Fruit fly (Drosophila melanogaster): Measurements from ENCODE around the gene Wdr81.
A peak's percentile ranks its signal among the peaks of the same experiment; 100 is the strongest.

The Wdr81 gene

DNA sequence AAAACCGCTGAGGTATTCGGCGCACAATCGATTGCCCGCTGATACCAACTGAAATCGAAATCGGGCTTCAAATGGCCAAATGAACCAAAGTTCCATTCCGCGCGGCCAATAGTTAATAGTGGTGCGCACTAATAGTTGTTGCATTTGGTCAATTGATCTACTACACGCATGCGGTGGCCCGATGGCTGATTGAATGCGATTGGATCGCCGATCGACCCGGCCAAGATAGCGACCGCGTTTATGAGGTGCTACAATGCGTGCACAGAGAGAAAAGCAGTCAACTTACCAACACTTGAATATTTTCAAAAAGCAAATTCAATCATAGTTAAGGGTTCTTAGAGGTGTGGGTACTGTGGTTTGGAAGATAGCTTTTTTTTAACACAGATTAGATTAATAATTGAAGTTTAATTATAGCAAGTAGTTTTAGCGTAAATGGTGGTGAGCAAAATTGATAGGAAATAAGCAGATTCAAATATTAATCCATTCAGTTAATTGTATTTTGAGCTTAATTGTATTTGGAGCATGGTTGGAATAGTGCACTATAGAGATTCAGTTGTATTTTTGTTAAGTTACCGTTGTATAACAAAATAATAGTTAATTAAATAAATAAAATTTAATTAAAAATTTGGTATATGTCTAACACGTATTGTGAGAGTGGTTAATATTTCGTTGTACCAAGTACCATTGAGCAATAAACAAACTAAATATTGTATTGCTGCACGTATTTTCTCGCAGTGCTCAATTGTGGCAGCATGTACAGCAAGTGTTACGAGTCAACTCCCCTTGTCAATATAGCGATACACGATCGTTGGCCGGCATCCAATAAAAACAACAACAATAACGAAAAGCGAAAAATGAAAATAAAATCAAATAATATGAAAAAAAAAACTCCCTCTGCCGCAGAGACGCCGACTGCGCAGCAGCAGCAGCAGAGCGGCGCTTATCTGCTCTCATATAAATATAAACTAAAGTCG, 6.0 kb upstream of the Wdr81 start (continued):
- TF ChIP-seq CG6272 (GFP tag; IDR thresholded peaks at IDR 0.05) (peak; percentile 24; the same call in 1 of the 2 replicates), HLHmδ (GFP tag; optimal IDR thresholded peaks at IDR 0.05) (no peak), tx (GFP tag; optimal IDR thresholded peaks at IDR 0.05) (peak; percentile 11), Atf-2 (GFP tag; optimal IDR thresholded peaks at IDR 0.05) (no peak), Nf-YA (GFP tag; IDR thresholded peaks at IDR 0.05) (no peak), CG32772 (GFP tag; IDR thresholded peaks at IDR 0.05) (peak; percentile 27), CHES-1-like (GFP tag; optimal IDR thresholded peaks at IDR 0.05) (peak; percentile 31), luna (GFP tag; optimal IDR thresholded peaks at IDR 0.05) (no peak), Opbp (GFP tag; IDR thresholded peaks at IDR 0.05; ENCODE audit: partially characterized antibody) (no peak), CG9437 (GFP tag; optimal IDR thresholded peaks at IDR 0.05) (peak; percentile 83), CG7357 (GFP tag; IDR thresholded peaks at IDR 0.05) (0 out of 3 replicates have a peak, but pooled peaks have one; percentile 27), CG8478 (optimal IDR thresholded peaks at IDR 0.05) (no peak), CG18262 (tag; optimal IDR thresholded peaks at IDR 0.05) (peak; percentile 79), bbx (GFP tag; IDR thresholded peaks at IDR 0.05; ENCODE audit: partially characterized antibody) (no peak), Spps (tag; optimal IDR thresholded peaks at IDR 0.05) (peak; percentile 24), CG18011 (GFP tag; optimal IDR thresholded peaks at IDR 0.05) (no peak), zen2 (GFP tag; IDR thresholded peaks at IDR 0.05; ENCODE audit: partially characterized antibody) (0 out of 3 replicates have a peak, but pooled peaks have one; percentile 29), Lpt (GFP tag; optimal IDR thresholded peaks at IDR 0.05) (no peak), CG30431 (GFP tag; optimal IDR thresholded peaks at IDR 0.05) (peak; percentile 60), Fer1 (GFP tag; optimal IDR thresholded peaks at IDR 0.05) (no peak), crp (GFP tag; optimal IDR thresholded peaks at IDR 0.05) (no peak), nau (GFP tag; optimal IDR thresholded peaks at IDR 0.05) (no peak), CrebB (tag; optimal IDR thresholded peaks at IDR 0.05) (no peak), Oaz (GFP tag; IDR thresholded peaks at IDR 0.05) (no peak), B-H1 (GFP tag; IDR thresholded peaks at IDR 0.05) (peak; percentile 20; the same call in 1 of the 3 replicates), unc-4 (GFP tag; IDR thresholded peaks at IDR 0.05; ENCODE audit: partially characterized antibody) (no peak; the same call in 1 of the 2 replicates), zfh2 (GFP tag; optimal IDR thresholded peaks at IDR 0.05) (no peak), Poxn (GFP tag; IDR thresholded peaks at IDR 0.05) (no peak), jing (GFP tag; optimal IDR thresholded peaks at IDR 0.05) (no peak), Dip3 (GFP tag; optimal IDR thresholded peaks at IDR 0.05) (no peak), ato (GFP tag; IDR thresholded peaks at IDR 0.05; ENCODE audit: partially characterized antibody) (no peak), CG12942 (GFP tag; optimal IDR thresholded peaks at IDR 0.05) (no peak), CG9609 (GFP tag; optimal IDR thresholded peaks at IDR 0.05) (peak; percentile 22), CG3163 (GFP tag; optimal IDR thresholded peaks at IDR 0.05) (peak; percentile 28), gro (GFP tag; optimal IDR thresholded peaks at IDR 0.05) (no peak), lbe (GFP tag; optimal IDR thresholded peaks at IDR 0.05) (peak; percentile 24), dmrt99B (tag; optimal IDR thresholded peaks at IDR 0.05) (peak; percentile 48), CG17612 (GFP tag; IDR thresholded peaks at IDR 0.05) (peak; percentile 23; the same call in 1 of the 2 replicates), CG3847 (GFP tag; IDR thresholded peaks at IDR 0.05) (no peak; the same call in 1 of the 2 replicates), CG4730 (GFP tag; IDR thresholded peaks at IDR 0.05) (peak; percentile 51), CG1792 (GFP tag; optimal IDR thresholded peaks at IDR 0.05) (no peak), pum (GFP tag; optimal IDR thresholded peaks at IDR 0.05) (no peak), lmd (GFP tag; IDR thresholded peaks at IDR 0.05) (peak; percentile 62), CG12104 (GFP tag; optimal IDR thresholded peaks at IDR 0.05) (peak; percentile 36), CG11456 (GFP tag; IDR thresholded peaks at IDR 0.05) (peak; percentile 68; the same call in 1 of the 3 replicates), ems (GFP tag; optimal IDR thresholded peaks at IDR 0.05) (no peak), CG1602 (GFP tag; optimal IDR thresholded peaks at IDR 0.05) (peak; percentile 68), MTF-1 (GFP tag; optimal IDR thresholded peaks at IDR 0.05; ENCODE audit: borderline replicate concordance) (no peak), slbo (GFP tag; IDR thresholded peaks at IDR 0.05) (peak; percentile 63)
